Worm (Caenorhabditis elegans) whole organism, young adult: Measurements from ENCODE around the gene C25H3.7.

ENCODE experiments used
- B0035.1 ChIP-seq: sonication (generic microtip); optimal IDR thresholded peaks from 2 replicates; lab custom pipeline; 2016; ENCODE audit warnings: missing genetic modification characterization, mild to moderate bottlenecking, missing compliant biosample characterization, missing genotype, missing genetic modification reagents
- hlh-12 ChIP-seq: sonication (generic microtip); optimal IDR thresholded peaks from 2 replicates; lab custom pipeline; 2016; ENCODE audit warnings: missing genetic modification characterization, missing compliant biosample characterization
- nfya-1 ChIP-seq: sonication (generic microtip); optimal IDR thresholded peaks from 2 replicates; lab custom pipeline; 2017; ENCODE audit warnings: antibody characterized with exemption, missing compliant biosample characterization, missing genetic modification characterization, borderline replicate concordance; ENCODE audit not compliant: insufficient read depth
- repo-1 ChIP-seq: sonication (generic microtip); optimal IDR thresholded peaks from 2 replicates; lab custom pipeline; 2017; ENCODE audit warnings: mild to moderate bottlenecking, missing genetic modification characterization, missing compliant biosample characterization
- ztf-3 ChIP-seq: fragments of 200-800 bp; sonication (Bioruptor generic); optimal IDR thresholded peaks from 2 replicates; lab custom pipeline; 2018; ENCODE audit warnings: mild to moderate bottlenecking, missing genetic modification characterization, missing compliant biosample characterization

DNA sequence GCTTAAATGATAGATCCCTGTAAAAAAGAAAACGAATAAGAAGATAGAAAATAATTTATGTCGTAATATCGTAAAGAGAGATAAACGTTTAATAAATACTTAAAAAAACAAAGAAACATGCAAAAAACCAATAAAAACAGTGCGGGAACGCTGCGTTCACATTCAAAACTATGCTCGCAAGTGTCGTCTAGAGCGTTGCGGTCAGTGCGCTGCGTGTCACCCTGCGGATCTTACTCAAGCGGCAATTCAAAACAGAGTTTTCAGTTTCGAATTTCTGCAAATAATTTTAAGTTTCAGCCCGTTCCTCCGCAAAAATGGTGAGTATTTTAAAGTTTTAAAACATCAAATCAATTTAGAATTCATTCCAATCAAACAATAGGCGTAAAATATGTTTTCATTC lies 46.1 kb upstream of the C25H3.7 start, which contains the start of the genes tiar-1 and lelo-4:
- TF ChIP-seq repo-1 (tag; lab: Kevin White, UChicago) (no peak), hlh-12 (no peak), nfya-1 (tag; lab: Kevin White, UChicago) (no peak), B0035.1 (no peak), ztf-3 (no peak)
